Fruit fly (Drosophila melanogaster) whole organism, wandering third instar larva: ENCODE measurements around the gene CG4069.

Experiments
- Abd-B ChIP-seq: fragments of >200 bp; optimal IDR thresholded peaks from 2 replicates; lab custom pipeline; 2017; ENCODE audit warnings: missing biosample characterization, missing genetic modification characterization
- CG32264 ChIP-seq: fragments of 200-800 bp; sonication (Bioruptor generic); optimal IDR thresholded peaks from 2 replicates; lab custom pipeline; 2016; ENCODE audit warnings: missing biosample characterization, missing genetic modification characterization
- CG9705 ChIP-seq: fragments of 200-800 bp; sonication (Bioruptor generic); optimal IDR thresholded peaks from 2 replicates; lab custom pipeline; 2018; ENCODE audit warnings: missing biosample characterization, mild to moderate bottlenecking, missing genetic modification characterization
- CrebA ChIP-seq: fragments of 200-800 bp; sonication (Bioruptor generic); optimal IDR thresholded peaks from 2 replicates; lab custom pipeline; 2016; ENCODE audit warnings: missing biosample characterization, mild to moderate bottlenecking, missing genetic modification characterization, borderline replicate concordance
- Dfd ChIP-seq: fragments of >200 bp; optimal IDR thresholded peaks from 2 replicates; lab custom pipeline; 2017; ENCODE audit warnings: missing biosample characterization, missing genetic modification characterization
- GATAd ChIP-seq: sonication (Bioruptor generic); optimal IDR thresholded peaks from 2 replicates; lab custom pipeline; 2016; ENCODE audit warnings: missing biosample characterization, missing genetic modification characterization
- HLH106 ChIP-seq: fragments of 200-800 bp; optimal IDR thresholded peaks from 3 replicates; lab custom pipeline; 2019; ENCODE audit warnings: missing biosample characterization, mild to moderate bottlenecking, missing genetic modification characterization, moderate library complexity
- Hnf4 ChIP-seq: fragments of 200-800 bp; sonication (Bioruptor generic); optimal IDR thresholded peaks from 2 replicates; lab custom pipeline; 2016; ENCODE audit warnings: missing biosample characterization, mild to moderate bottlenecking, missing genetic modification characterization
- Hr78 ChIP-seq: fragments of >200 bp; optimal IDR thresholded peaks from 2 replicates; lab custom pipeline; 2017; ENCODE audit warnings: missing biosample characterization, missing genetic modification characterization
- Hr83 ChIP-seq: fragments of 200-300 bp; sonication (Bioruptor generic); optimal IDR thresholded peaks from 2 replicates; lab custom pipeline; 2016; ENCODE audit warnings: missing biosample characterization, mild to moderate bottlenecking, missing genetic modification characterization, moderate library complexity; ENCODE audit not compliant: poor library complexity, severe bottlenecking
- Jra ChIP-seq: sonication (Bioruptor generic); optimal IDR thresholded peaks from 2 replicates; lab custom pipeline; 2016; ENCODE audit warnings: missing biosample characterization, missing genetic modification characterization
- Mio ChIP-seq: sonication (Bioruptor generic); optimal IDR thresholded peaks from 2 replicates; lab custom pipeline; 2016; ENCODE audit warnings: missing biosample characterization, missing genetic modification characterization
- Myc ChIP-seq: fragments of >200 bp; optimal IDR thresholded peaks from 2 replicates; lab custom pipeline; 2017
- N ChIP-seq: fragments of >200 bp; optimal IDR thresholded peaks from 2 replicates; lab custom pipeline; 2018; ENCODE audit warnings: missing biosample characterization, missing external identifiers, missing genetic modification characterization
- OdsH ChIP-seq: fragments of 200-800 bp; sonication (Bioruptor generic); optimal IDR thresholded peaks from 2 replicates; lab custom pipeline; 2016; ENCODE audit warnings: missing biosample characterization, mild to moderate bottlenecking, missing genetic modification characterization
- Rel ChIP-seq, 2 experiments: fragments of 200-800 bp; sonication (Bioruptor generic) in 1 of 2; optimal IDR thresholded peaks; 2 replicates in 1 of 2; 3 replicates in 1 of 2; lab custom pipeline; 2016 to 2019; ENCODE audit warnings: mild to moderate bottlenecking in 2 of 2, missing biosample characterization in 2 of 2, missing genetic modification characterization in 2 of 2, moderate library complexity in 1 of 2
- Sp1 ChIP-seq: fragments of 200-800 bp; sonication (Bioruptor generic); optimal IDR thresholded peaks from 3 replicates; lab custom pipeline; 2019; ENCODE audit warnings: missing biosample characterization, mild to moderate bottlenecking, missing genetic modification characterization, moderate library complexity
- Vsx2 ChIP-seq: fragments of 200-300, 225-300 bp; sonication (Bioruptor generic); optimal IDR thresholded peaks from 2 replicates; lab custom pipeline; 2018; ENCODE audit warnings: missing biosample characterization, missing genetic modification characterization; ENCODE audit not compliant: partially characterized antibody
- br ChIP-seq: fragments of 200-800 bp; sonication (Bioruptor generic); optimal IDR thresholded peaks from 2 replicates; lab custom pipeline; 2016; ENCODE audit warnings: missing biosample characterization, missing genetic modification characterization
- dl ChIP-seq, 2 experiments: fragments of 175-275, 200-275 bp in 1 of 2; fragments of 200-275 bp in 1 of 2; sonication (Bioruptor generic); optimal IDR thresholded peaks; lab custom pipeline; 2018; ENCODE audit warnings: mild to moderate bottlenecking in 2 of 2, missing biosample characterization in 2 of 2, missing genetic modification characterization in 2 of 2, moderate library complexity in 2 of 2; ENCODE audit not compliant: partially characterized antibody in 2 of 2, insufficient read depth in 1 of 2
- dmrt93B ChIP-seq: fragments of 200-800 bp; sonication (Bioruptor generic); optimal IDR thresholded peaks from 2 replicates; lab custom pipeline; 2018; ENCODE audit warnings: missing biosample characterization, mild to moderate bottlenecking, missing genetic modification characterization
- dsf ChIP-seq: sonication (Bioruptor generic); optimal IDR thresholded peaks from 2 replicates; lab custom pipeline; 2016; ENCODE audit warnings: missing biosample characterization, missing genetic modification characterization, borderline replicate concordance
- ey ChIP-seq: fragments of 200-800 bp; sonication (Bioruptor generic); optimal IDR thresholded peaks from 2 replicates; lab custom pipeline; 2016; ENCODE audit warnings: missing biosample characterization, missing genetic modification characterization
- foxo ChIP-seq, 2 experiments: fragments of 200-800 bp; sonication (Bioruptor generic); optimal IDR thresholded peaks; 2 replicates in 1 of 2; 3 replicates in 1 of 2; lab custom pipeline; 2016 to 2017; ENCODE audit warnings: missing biosample characterization in 2 of 2, missing genetic modification characterization in 2 of 2
- fru ChIP-seq: fragments of 200-800 bp; sonication (Bioruptor generic); optimal IDR thresholded peaks from 3 replicates; lab custom pipeline; 2016; ENCODE audit warnings: missing biosample characterization, mild to moderate bottlenecking, missing genetic modification characterization
- h ChIP-seq: fragments of 200-800 bp; sonication (Bioruptor generic); optimal IDR thresholded peaks from 3 replicates; lab custom pipeline; 2016; ENCODE audit warnings: missing biosample characterization, mild to moderate bottlenecking, missing genetic modification characterization
- jim ChIP-seq: fragments of 175-275, 200-325 bp; sonication (Bioruptor generic); optimal IDR thresholded peaks from 2 replicates; lab custom pipeline; 2016; ENCODE audit warnings: missing biosample characterization, mild to moderate bottlenecking, missing genetic modification characterization
- psq ChIP-seq: fragments of 200-800 bp; sonication (Bioruptor generic); optimal IDR thresholded peaks from 3 replicates; lab custom pipeline; 2017; ENCODE audit warnings: missing biosample characterization, mild to moderate bottlenecking, missing genetic modification characterization, moderate library complexity
- rgr ChIP-seq: fragments of 200-800 bp; sonication (Bioruptor generic); optimal IDR thresholded peaks from 3 replicates; lab custom pipeline; 2016; ENCODE audit warnings: missing biosample characterization, mild to moderate bottlenecking, missing genetic modification characterization
- sage ChIP-seq: fragments of 200-800 bp; sonication (Bioruptor generic); optimal IDR thresholded peaks from 2 replicates; lab custom pipeline; 2016; ENCODE audit warnings: missing biosample characterization, mild to moderate bottlenecking, missing genetic modification characterization
- sv ChIP-seq: fragments of 200-800 bp; sonication (Bioruptor generic); optimal IDR thresholded peaks from 3 replicates; lab custom pipeline; 2016; ENCODE audit warnings: missing biosample characterization, missing genetic modification characterization
- tai ChIP-seq: sonication (Bioruptor generic); optimal IDR thresholded peaks from 2 replicates; lab custom pipeline; 2016; ENCODE audit warnings: missing biosample characterization, missing genetic modification characterization
- usp ChIP-seq: fragments of >200 bp; optimal IDR thresholded peaks from 2 replicates; lab custom pipeline; 2017; ENCODE audit warnings: missing biosample characterization, missing genetic modification characterization
- woc ChIP-seq: sonication (Bioruptor generic); optimal IDR thresholded peaks from 2 replicates; lab custom pipeline; 2016; ENCODE audit warnings: missing biosample characterization, mild to moderate bottlenecking, missing genetic modification characterization

CG4069 gene

DNA sequence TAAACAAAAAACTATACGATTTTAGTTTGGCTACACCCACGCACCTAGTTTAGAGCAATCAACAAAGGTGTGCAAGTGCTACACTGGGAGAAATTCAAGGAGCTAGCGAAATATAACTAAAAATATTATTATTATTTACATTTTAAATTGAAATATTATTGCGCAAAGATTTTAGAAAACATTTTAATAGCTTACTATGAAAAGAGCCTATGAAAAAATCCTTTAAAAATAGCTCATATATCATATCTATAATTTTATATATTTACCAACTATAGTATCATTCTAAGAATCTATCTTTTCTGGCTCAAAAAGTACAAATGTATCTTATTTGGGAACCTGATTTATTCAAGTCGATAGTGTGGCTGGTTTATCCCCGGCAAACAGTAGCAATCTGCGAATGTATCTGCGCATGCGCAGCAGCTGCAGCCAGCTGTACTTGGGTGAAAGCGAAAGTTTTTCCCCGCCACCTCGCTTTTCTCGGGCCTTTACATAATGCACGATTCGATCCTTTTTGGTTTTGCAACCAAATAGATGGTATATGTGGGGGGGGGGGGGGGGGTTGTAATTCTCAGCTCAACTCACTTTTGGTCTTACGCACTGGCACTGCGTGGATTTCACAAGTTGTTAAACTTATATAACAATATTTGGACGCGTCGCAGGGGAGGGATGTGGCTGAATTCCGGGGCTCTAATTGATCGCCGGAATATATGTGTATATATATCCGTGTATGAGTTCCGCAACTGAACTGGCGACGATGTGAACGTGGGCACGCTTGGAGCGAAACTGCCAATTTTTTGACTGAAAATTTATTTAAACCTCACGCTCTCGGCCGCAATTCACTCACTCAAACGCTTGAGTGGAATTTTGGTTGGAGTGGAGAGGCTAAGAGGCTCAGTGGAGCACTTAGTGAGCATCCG lies 40.4 kb downstream of the CG4069 start, which contains the start of gene CG10657:
CG10657 (minus strand) TSS at position 789 of the 917 bp plus-strand sequence.
- peak; percentile 46 for TF ChIP-seq Vsx2 (GFP tag; lab: Kevin White, UChicago)
- no peak for TF ChIP-seq Rel (GFP tag; optimal IDR thresholded peaks at IDR 0.05; lab: Kevin White, UChicago)
- peak; percentile 39 for TF ChIP-seq Rel (tag; optimal IDR thresholded peaks at IDR 0.05; lab: Kevin White, UChicago)
- no peak for TF ChIP-seq CG9705 (GFP tag; lab: Kevin White, UChicago)
- TF ChIP-seq jim (GFP tag; lab: Kevin White, UChicago): no peak
- peak; percentile 14 for TF ChIP-seq Sp1 (GFP tag; lab: Kevin White, UChicago)
- no peak for TF ChIP-seq dmrt93B (GFP tag; lab: Kevin White, UChicago)
- TF ChIP-seq Abd-B (GFP tag; lab: Kevin White, UChicago): no peak

DNA sequence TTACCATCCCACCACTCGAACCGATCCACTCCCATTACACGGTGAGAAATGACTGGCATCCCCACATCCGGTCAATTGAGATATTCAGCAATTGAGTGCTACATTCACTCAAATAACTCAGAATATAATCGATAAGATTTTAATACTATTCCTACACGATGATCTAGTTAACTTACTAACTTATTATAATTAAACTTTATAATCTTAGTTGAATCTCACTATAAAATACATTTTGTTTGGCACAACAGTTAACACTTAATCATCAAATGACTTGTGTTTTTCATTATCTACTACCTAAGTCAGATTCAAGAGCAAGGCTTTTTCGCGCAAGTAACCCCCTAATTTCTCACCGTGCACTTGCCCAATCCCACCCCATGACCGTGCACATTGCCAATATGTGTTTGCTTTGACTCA lies 41.8 kb downstream of the CG4069 start:
- TF ChIP-seq CG32264 (GFP tag; lab: Kevin White, UChicago) (peak; percentile 57), Sp1 (GFP tag; lab: Kevin White, UChicago) (peak; percentile 91), foxo (GFP tag; optimal IDR thresholded peaks at IDR 0.05; lab: Kevin White, UChicago) (peak in 1 of 2 experiments; percentile 87), ey (peak; percentile 87), woc (GFP tag; lab: Kevin White, UChicago) (peak; percentile 83), Jra (GFP tag; lab: Kevin White, UChicago) (peak; percentile 3), HLH106 (tag; lab: Kevin White, UChicago) (peak; percentile 90), OdsH (GFP tag; lab: Kevin White, UChicago) (peak; percentile 86), Mio (peak; percentile 12), rgr (GFP tag; lab: Kevin White, UChicago) (peak; percentile 81), CrebA (no peak), N (no peak), Myc (no peak), Hr83 (GFP tag; lab: Kevin White, UChicago) (no peak), h (GFP tag; lab: Kevin White, UChicago) (peak; percentile 88), jim (GFP tag; lab: Kevin White, UChicago) (no peak), Rel (GFP tag; optimal IDR thresholded peaks at IDR 0.05; lab: Kevin White, UChicago) (no peak), Rel (tag; optimal IDR thresholded peaks at IDR 0.05; lab: Kevin White, UChicago) (peak; percentile 49), psq (peak; percentile 81), Hnf4 (GFP tag; lab: Kevin White, UChicago) (peak; percentile 69), fru (peak; percentile 88), dl (GFP tag; optimal IDR thresholded peaks at IDR 0.05; lab: Kevin White, UChicago; ENCODE audit: insufficient read depth in 1 of 2, partially characterized antibody in 2 of 2) (no peak), usp (GFP tag; lab: Kevin White, UChicago) (no peak), br (GFP tag; lab: Kevin White, UChicago) (peak; percentile 82), dmrt93B (GFP tag; lab: Kevin White, UChicago) (peak; percentile 86), sage (GFP tag; lab: Kevin White, UChicago) (peak; percentile 70), CG9705 (GFP tag; lab: Kevin White, UChicago) (peak; percentile 81), dsf (GFP tag; lab: Kevin White, UChicago) (peak; percentile 18)
- TF ChIP-seq, all 38 proteins: peak for 20

DNA sequence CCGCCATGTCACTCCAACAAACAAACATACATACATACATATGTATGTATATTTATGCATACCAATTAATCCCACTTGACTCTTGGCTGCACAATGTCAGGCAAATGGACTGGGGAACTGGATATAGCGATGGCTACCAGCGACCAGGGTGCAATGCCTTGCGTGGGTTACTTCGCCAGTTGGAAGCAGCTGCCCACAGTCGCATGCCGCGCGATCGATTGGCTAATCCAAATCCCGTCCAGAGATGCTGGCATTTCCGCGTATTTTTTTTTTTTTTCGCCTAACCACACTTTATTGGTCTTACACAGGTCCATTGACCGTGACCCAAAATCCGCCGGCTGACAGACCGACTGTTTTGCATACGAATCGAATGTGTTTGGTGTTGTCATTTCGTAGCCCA lies 42.8 kb downstream of the CG4069 start:
- TF ChIP-seq tai (GFP tag; lab: Kevin White, UChicago) (no peak), Hr78 (GFP tag; lab: Kevin White, UChicago) (no peak), Dfd (GFP tag; lab: Kevin White, UChicago) (no peak), CG32264 (GFP tag; lab: Kevin White, UChicago) (no peak), Jra (GFP tag; lab: Kevin White, UChicago) (no peak), sv (GFP tag; lab: Kevin White, UChicago) (no peak), Sp1 (GFP tag; lab: Kevin White, UChicago) (no peak), br (GFP tag; lab: Kevin White, UChicago) (no peak), fru (no peak), GATAd (GFP tag; lab: Kevin White, UChicago) (no peak), HLH106 (tag; lab: Kevin White, UChicago) (no peak), CrebA (no peak), Hnf4 (GFP tag; lab: Kevin White, UChicago) (no peak), h (GFP tag; lab: Kevin White, UChicago) (no peak), Abd-B (GFP tag; lab: Kevin White, UChicago) (no peak), Hr83 (GFP tag; lab: Kevin White, UChicago) (no peak)
